Fruit fly (Drosophila melanogaster) Kc167 (cell line): ENCODE data around the gene Tctp.

ENCODE experiments used
- Myc ChIP-seq: fragments of >200 bp; optimal IDR thresholded peaks from 2 replicates; lab custom pipeline; 2017; ENCODE audit warnings: missing external identifiers
- Sin3A ChIP-seq: fragments of >200 bp; optimal IDR thresholded peaks from 2 replicates; lab custom pipeline; 2018; ENCODE audit warnings: missing external identifiers
- h ChIP-seq: fragments of >200 bp; optimal IDR thresholded peaks from 3 replicates; lab custom pipeline; 2018; ENCODE audit warnings: missing external identifiers
- psq ChIP-seq: fragments of >200 bp; optimal IDR thresholded peaks from 2 replicates; lab custom pipeline; 2017; ENCODE audit warnings: missing external identifiers
- ttk ChIP-seq: sonication (Bioruptor generic); optimal IDR thresholded peaks from 2 replicates; lab custom pipeline; 2017; ENCODE audit warnings: missing external identifiers

- TF ChIP-seq Myc (lab: Kevin White, UChicago) (no peak), psq (lab: Kevin White, UChicago) (no peak), ttk (lab: Kevin White, UChicago) (no peak), Sin3A (lab: Kevin White, UChicago) (no peak), h (lab: Kevin White, UChicago) (no peak)
Measured at dm6 chr3R:11197389-11197716, 12.7 kb upstream of the Tctp start, which contains the start of gene cu.
